Fruit fly (Drosophila melanogaster) whole organism, embryonic: ENCODE data around the gene Alp13.

Source experiments
- Aef1 ChIP-seq: fragments of 200-800 bp; sonication (Bioruptor generic); IDR thresholded peaks from 3 replicates; pipeline ENCODE4 v1.3.6; 2022; ENCODE audit warnings: missing biosample characterization, missing genetic modification characterization
- Bteb2 ChIP-seq: fragments of 200-800 bp; sonication (Bioruptor generic); optimal IDR thresholded peaks from 2 replicates; lab custom pipeline; 2016; ENCODE audit warnings: missing biosample characterization, missing genetic modification characterization
- CG1024 ChIP-seq: fragments of 200-800 bp; sonication (Bioruptor generic); IDR thresholded peaks from 2 replicates; pipeline ENCODE4 v1.3.6; 2022; ENCODE audit warnings: missing biosample characterization, missing genetic modification characterization
- CG10366 ChIP-seq: fragments of 200-800 bp; sonication (Bioruptor generic); IDR thresholded peaks from 2 replicates; pipeline ENCODE4 v1.3.6; 2022; ENCODE audit warnings: missing biosample characterization, missing genetic modification characterization
- CG11247 ChIP-seq: fragments of 200-800 bp; sonication (Bioruptor generic); IDR thresholded peaks from 2 replicates; pipeline ENCODE4 v1.3.6; 2022; ENCODE audit warnings: missing biosample characterization, missing genetic modification characterization
- CG11723 ChIP-seq: fragments of 200-800 bp; sonication (Bioruptor generic); optimal IDR thresholded peaks from 2 replicates; lab custom pipeline; 2017; ENCODE audit warnings: missing biosample characterization, mild to moderate bottlenecking, missing genetic modification characterization
- CG12071 ChIP-seq: fragments of 200-800 bp; sonication (Bioruptor generic); optimal IDR thresholded peaks from 3 replicates; lab custom pipeline; 2018; ENCODE audit warnings: missing biosample characterization, mild to moderate bottlenecking, missing genetic modification characterization
- CG12236 ChIP-seq: fragments of 200-800 bp; sonication (Bioruptor generic); optimal IDR thresholded peaks from 2 replicates; lab custom pipeline; 2016; ENCODE audit warnings: missing biosample characterization, missing genetic modification characterization
- CG13123 ChIP-seq: fragments of 200-800 bp; sonication (Bioruptor generic); optimal IDR thresholded peaks from 2 replicates; lab custom pipeline; 2016; ENCODE audit warnings: missing biosample characterization, missing genetic modification characterization
- CG15269 ChIP-seq: fragments of 200-800 bp; sonication (Bioruptor generic); optimal IDR thresholded peaks from 2 replicates; lab custom pipeline; 2018; ENCODE audit warnings: missing biosample characterization, mild to moderate bottlenecking, missing genetic modification characterization, moderate library complexity
- CG15696 ChIP-seq: fragments of 200-800 bp; sonication (Bioruptor generic); optimal IDR thresholded peaks from 2 replicates; lab custom pipeline; 2019; ENCODE audit warnings: missing biosample characterization, mild to moderate bottlenecking, missing genetic modification characterization, moderate library complexity
- CG1602 ChIP-seq: fragments of 200-800 bp; sonication (Bioruptor generic); optimal IDR thresholded peaks from 3 replicates; lab custom pipeline; 2016; ENCODE audit warnings: missing biosample characterization, missing genetic modification characterization
- CG1647 ChIP-seq: fragments of 200-800 bp; sonication (Bioruptor generic); optimal IDR thresholded peaks from 3 replicates; lab custom pipeline; 2016; ENCODE audit warnings: missing biosample characterization, missing genetic modification characterization
- CG2120 ChIP-seq: fragments of 200-800 bp; sonication (Bioruptor generic); optimal IDR thresholded peaks from 3 replicates; lab custom pipeline; 2016; ENCODE audit warnings: missing biosample characterization, missing genetic modification characterization
- CG31224 ChIP-seq: fragments of 200-800 bp; sonication (Bioruptor generic); IDR thresholded peaks from 2 replicates; pipeline ENCODE4 v1.3.6; 2022; ENCODE audit warnings: missing biosample characterization, missing genetic modification characterization
- CG3281 ChIP-seq: fragments of 200-800 bp; sonication (Bioruptor generic); optimal IDR thresholded peaks from 3 replicates; lab custom pipeline; 2017; ENCODE audit warnings: missing biosample characterization, mild to moderate bottlenecking, missing genetic modification characterization
- CG4328 ChIP-seq: fragments of 200-800 bp; sonication (Bioruptor generic); optimal IDR thresholded peaks from 3 replicates; lab custom pipeline; 2017; ENCODE audit warnings: missing biosample characterization, missing genetic modification reagents, missing genetic modification characterization
- CG4360 ChIP-seq: fragments of 200-800 bp; sonication (Bioruptor generic); IDR thresholded peaks from 2 replicates; pipeline ENCODE4 v1.3.6; 2022; ENCODE audit warnings: missing biosample characterization, missing genetic modification characterization
- CG4617 ChIP-seq: fragments of 200-800 bp; sonication (Bioruptor generic); optimal IDR thresholded peaks from 3 replicates; lab custom pipeline; 2016; ENCODE audit warnings: missing biosample characterization, missing genetic modification characterization, borderline replicate concordance
- CG4730 ChIP-seq: fragments of 200-800 bp; sonication (Bioruptor generic); IDR thresholded peaks from 2 replicates; pipeline ENCODE4 v1.3.6; 2022; ENCODE audit warnings: missing biosample characterization, missing genetic modification characterization
- CG7839 ChIP-seq: fragments of 200-800 bp; sonication (Bioruptor generic); optimal IDR thresholded peaks from 3 replicates; lab custom pipeline; 2018; ENCODE audit warnings: missing biosample characterization, mild to moderate bottlenecking, missing genetic modification characterization, moderate library complexity
- CG9609 ChIP-seq: fragments of 200-800 bp; sonication (Bioruptor generic); optimal IDR thresholded peaks from 3 replicates; lab custom pipeline; 2016; ENCODE audit warnings: missing biosample characterization, missing genetic modification characterization
- CG9817 ChIP-seq: fragments of 200-800 bp; sonication (Bioruptor generic); optimal IDR thresholded peaks from 2 replicates; lab custom pipeline; 2018; ENCODE audit warnings: missing biosample characterization, mild to moderate bottlenecking, missing genetic modification characterization, moderate library complexity
- Chrac-16 ChIP-seq: fragments of 200-800 bp; sonication (Bioruptor generic); optimal IDR thresholded peaks from 3 replicates; lab custom pipeline; 2016; ENCODE audit warnings: missing biosample characterization, missing genetic modification characterization
- CrebB ChIP-seq: fragments of 200-800 bp; sonication (Bioruptor generic); optimal IDR thresholded peaks from 3 replicates; lab custom pipeline; 2018; ENCODE audit warnings: missing biosample characterization, mild to moderate bottlenecking, missing genetic modification characterization
- ERR ChIP-seq: fragments of 200-800 bp; sonication (Bioruptor generic); optimal IDR thresholded peaks from 2 replicates; lab custom pipeline; 2016; ENCODE audit warnings: missing biosample characterization, missing genetic modification characterization
- Hmr ChIP-seq: fragments of 200-800 bp; sonication (Bioruptor generic); optimal IDR thresholded peaks from 3 replicates; lab custom pipeline; 2017; ENCODE audit warnings: mild to moderate bottlenecking, missing biosample characterization, missing genetic modification reagents, missing genetic modification characterization
- Hmx ChIP-seq: fragments of 200-800 bp; sonication (Bioruptor generic); optimal IDR thresholded peaks from 2 replicates; lab custom pipeline; 2016; ENCODE audit warnings: missing biosample characterization, missing genetic modification characterization
- Hr78 ChIP-seq, 2 experiments: fragments of 200-800 bp in 1 of 2; fragments of >200 bp in 1 of 2; sonication (Bioruptor generic) in 1 of 2; optimal IDR thresholded peaks; 2 replicates each; lab custom pipeline; 2017 to 2019; ENCODE audit warnings: missing biosample characterization in 2 of 2, missing genetic modification characterization in 2 of 2, mild to moderate bottlenecking in 1 of 2, moderate library complexity in 1 of 2
- Nf-YB ChIP-seq: fragments of 200-800 bp; sonication (Bioruptor generic); optimal IDR thresholded peaks from 3 replicates; lab custom pipeline; 2019; ENCODE audit warnings: missing biosample characterization, mild to moderate bottlenecking, missing genetic modification characterization, moderate library complexity
- Poxn ChIP-seq: fragments of 200-800 bp; sonication (Bioruptor generic); IDR thresholded peaks from 2 replicates; pipeline ENCODE4 v1.3.6; 2022; ENCODE audit warnings: missing biosample characterization, missing genetic modification characterization
- Ravus ChIP-seq: fragments of 200-800 bp; sonication (Bioruptor generic); IDR thresholded peaks from 2 replicates; pipeline ENCODE4 v1.3.6; 2022; ENCODE audit warnings: missing biosample characterization, missing genetic modification characterization
- Scr ChIP-seq: fragments of 200-800 bp; sonication (Bioruptor generic); IDR thresholded peaks from 2 replicates; pipeline ENCODE4 v1.3.6; 2022; ENCODE audit warnings: missing biosample characterization, missing genetic modification characterization; ENCODE audit not compliant: partially characterized antibody
- Trl ChIP-seq, 3 experiments: fragments of >200 bp in 2 of 3; fragments of 200-800 bp in 1 of 3; sonication (Bioruptor generic) in 1 of 3; optimal IDR thresholded peaks; 2 replicates in 1 of 3; 3 replicates in 2 of 3; lab custom pipeline; 2016 to 2017; ENCODE audit warnings: missing biosample characterization in 1 of 3, missing genetic modification characterization in 1 of 3
- ara ChIP-seq: fragments of 200-800 bp; sonication (Bioruptor generic); IDR thresholded peaks from 2 replicates; pipeline ENCODE4 v1.3.6; 2022; ENCODE audit warnings: missing biosample characterization, missing genetic modification characterization
- croc ChIP-seq: fragments of 200-800 bp; sonication (Bioruptor generic); conservative IDR thresholded peaks from 3 replicates; pipeline ENCODE4 v1.3.6; 2022; ENCODE audit warnings: missing biosample characterization, missing genetic modification characterization
- danr ChIP-seq: fragments of 200-800 bp; sonication (Bioruptor generic); IDR thresholded peaks from 2 replicates; pipeline ENCODE4 v1.3.6; 2022; ENCODE audit warnings: missing biosample characterization, missing genetic modification characterization
- dmrt99B ChIP-seq: fragments of 200-800 bp; sonication (Bioruptor generic); optimal IDR thresholded peaks from 2 replicates; lab custom pipeline; 2018; ENCODE audit warnings: missing biosample characterization, mild to moderate bottlenecking, missing genetic modification characterization, moderate library complexity
- ems ChIP-seq: fragments of 200-800 bp; sonication (Bioruptor generic); optimal IDR thresholded peaks from 3 replicates; lab custom pipeline; 2016; ENCODE audit warnings: missing biosample characterization, missing genetic modification characterization
- jumu ChIP-seq: fragments of 200-800 bp; sonication (Bioruptor generic); optimal IDR thresholded peaks from 3 replicates; lab custom pipeline; 2016; ENCODE audit warnings: missing biosample characterization, missing genetic modification characterization
- nerfin-2 ChIP-seq: fragments of 200-800 bp; sonication (Bioruptor generic); IDR thresholded peaks from 2 replicates; pipeline ENCODE4 v1.3.6; 2022; ENCODE audit warnings: missing biosample characterization, missing genetic modification characterization; ENCODE audit not compliant: partially characterized antibody
- oc ChIP-seq: fragments of 200-800 bp; sonication (Bioruptor generic); optimal IDR thresholded peaks from 2 replicates; lab custom pipeline; 2018; ENCODE audit warnings: missing biosample characterization, mild to moderate bottlenecking, missing genetic modification characterization, moderate library complexity
- pita ChIP-seq: fragments of 200-800 bp; sonication (Bioruptor generic); optimal IDR thresholded peaks from 2 replicates; lab custom pipeline; 2017; ENCODE audit warnings: missing biosample characterization, mild to moderate bottlenecking, missing genetic modification characterization
- salm ChIP-seq: fragments of 200-800 bp; sonication (Bioruptor generic); optimal IDR thresholded peaks from 2 replicates; lab custom pipeline; 2018; ENCODE audit warnings: missing biosample characterization, mild to moderate bottlenecking, missing genetic modification characterization
- schlank ChIP-seq: fragments of 200-800 bp; sonication (Bioruptor generic); optimal IDR thresholded peaks from 2 replicates; lab custom pipeline; 2018; ENCODE audit warnings: missing biosample characterization, mild to moderate bottlenecking, missing genetic modification characterization
- scrt ChIP-seq: fragments of 200-800 bp; sonication (Bioruptor generic); optimal IDR thresholded peaks from 2 replicates; lab custom pipeline; 2018; ENCODE audit warnings: missing biosample characterization, mild to moderate bottlenecking, missing genetic modification characterization, moderate library complexity
- shn ChIP-seq: fragments of 200-800 bp; sonication (Bioruptor generic); optimal IDR thresholded peaks from 3 replicates; lab custom pipeline; 2016; ENCODE audit warnings: missing biosample characterization, missing genetic modification characterization
- sr ChIP-seq: fragments of 200-800 bp; sonication (Bioruptor generic); IDR thresholded peaks from 3 replicates; pipeline ENCODE4 v1.3.6; 2022; ENCODE audit warnings: missing biosample characterization, missing genetic modification characterization
- unpg ChIP-seq: fragments of 200-800 bp; sonication (Bioruptor generic); optimal IDR thresholded peaks from 3 replicates; lab custom pipeline; 2018; ENCODE audit warnings: missing biosample characterization, mild to moderate bottlenecking, missing genetic modification characterization, moderate library complexity
- wdn ChIP-seq: fragments of 200-800 bp; sonication (Bioruptor generic); IDR thresholded peaks from 2 replicates; pipeline ENCODE4 v1.3.6; 2022; ENCODE audit warnings: missing biosample characterization, missing genetic modification characterization
- wor ChIP-seq: fragments of 200-800 bp; sonication (Bioruptor generic); IDR thresholded peaks from 2 replicates; pipeline ENCODE4 v1.3.6; 2022; ENCODE audit warnings: missing biosample characterization, missing genetic modification characterization
- zfh1 ChIP-seq: fragments of 200-800 bp; sonication (Bioruptor generic); IDR thresholded peaks from 3 replicates; pipeline ENCODE4 v1.3.6; 2022; ENCODE audit warnings: missing biosample characterization, missing genetic modification characterization

Alp13 gene

DNA sequence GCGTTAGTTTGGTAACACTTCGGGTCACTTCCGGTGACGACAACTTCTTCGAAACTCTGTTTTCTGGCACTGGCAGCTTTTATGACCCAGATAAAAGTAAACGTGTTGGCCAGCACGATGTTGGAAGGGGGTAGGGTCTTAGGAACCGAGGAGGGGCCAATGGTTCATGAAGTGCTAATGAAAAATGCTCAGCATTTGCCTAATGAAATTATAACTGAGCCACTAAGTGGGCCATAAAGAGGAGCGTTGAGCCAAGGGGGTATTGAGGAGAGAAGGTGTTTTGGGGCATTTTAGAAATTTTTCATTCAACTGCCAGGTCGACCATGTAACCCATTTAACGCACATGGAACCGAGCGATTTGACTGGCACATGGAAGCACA, 23.1 kb upstream of the Alp13 start (continued):
- TF ChIP-seq danr (GFP tag; lab: Robert Waterston, UW) (no peak), oc (no peak), CG11247 (GFP tag; lab: Robert Waterston, UW) (no peak), ERR (GFP tag; lab: Kevin White, UChicago) (no peak), CG1602 (GFP tag; lab: Kevin White, UChicago) (no peak), CG9817 (tag; lab: Kevin White, UChicago) (no peak), CG31224 (no peak), CG9609 (GFP tag; lab: Kevin White, UChicago) (peak; percentile 2), Hr78 (GFP tag; optimal IDR thresholded peaks at IDR 0.05; lab: Kevin White, UChicago) (peak in 1 of 2 experiments; percentile 73), CG7839 (tag; lab: Kevin White, UChicago) (no peak), CG15269 (tag; lab: Kevin White, UChicago) (no peak), CG15696 (no peak), CG12071 (GFP tag; lab: Kevin White, UChicago) (no peak), Poxn (GFP tag; lab: Robert Waterston, UW) (no peak), nerfin-2 (GFP tag; lab: Robert Waterston, UW) (0 out of 2 replicates have a peak, but pooled peaks have one; percentile 14), unpg (GFP tag; lab: Kevin White, UChicago) (no peak), CG4328 (GFP tag; lab: Kevin White, UChicago) (no peak), CG4360 (0 out of 2 replicates have a peak, but pooled peaks have one; percentile 1), salm (tag; lab: Kevin White, UChicago) (no peak), ara (GFP tag; lab: Robert Waterston, UW) (no peak), croc (no peak), Nf-YB (no peak), pita (GFP tag; lab: Kevin White, UChicago) (no peak), ems (no peak), jumu (GFP tag; lab: Kevin White, UChicago) (no peak), wdn (no peak), Hmr (GFP tag; lab: Kevin White, UChicago) (no peak), Bteb2 (GFP tag; lab: Kevin White, UChicago) (no peak), wor (GFP tag; lab: Robert Waterston, UW) (no peak), CG10366 (GFP tag; lab: Robert Waterston, UW) (no peak), schlank (no peak), Scr (GFP tag; lab: Robert Waterston, UW) (no peak), dmrt99B (no peak), CG2120 (no peak), CG1647 (GFP tag; lab: Kevin White, UChicago) (no peak), CG4617 (GFP tag; lab: Kevin White, UChicago) (no peak), CG12236 (GFP tag; lab: Kevin White, UChicago) (no peak), CG13123 (GFP tag; lab: Kevin White, UChicago) (no peak), Trl (optimal IDR thresholded peaks at IDR 0.05; lab: Kevin White, UChicago) (no peak), Trl (GFP tag; optimal IDR thresholded peaks at IDR 0.05; lab: Kevin White, UChicago) (no peak), Aef1 (no peak), CG3281 (peak; percentile 19), scrt (GFP tag; lab: Kevin White, UChicago) (no peak), Ravus (no peak), CG4730 (GFP tag; lab: Robert Waterston, UW) (no peak), CG1024 (GFP tag; lab: Robert Waterston, UW) (no peak), CrebB (no peak), Chrac-16 (no peak), zfh1 (no peak), shn (no peak), CG11723 (GFP tag; lab: Kevin White, UChicago) (no peak), Hmx (no peak), sr (GFP tag; lab: Robert Waterston, UW) (no peak)
